Worm (Caenorhabditis elegans): ENCODE results near the gene C34C6.10.

Gene C34C6.10

DNA sequence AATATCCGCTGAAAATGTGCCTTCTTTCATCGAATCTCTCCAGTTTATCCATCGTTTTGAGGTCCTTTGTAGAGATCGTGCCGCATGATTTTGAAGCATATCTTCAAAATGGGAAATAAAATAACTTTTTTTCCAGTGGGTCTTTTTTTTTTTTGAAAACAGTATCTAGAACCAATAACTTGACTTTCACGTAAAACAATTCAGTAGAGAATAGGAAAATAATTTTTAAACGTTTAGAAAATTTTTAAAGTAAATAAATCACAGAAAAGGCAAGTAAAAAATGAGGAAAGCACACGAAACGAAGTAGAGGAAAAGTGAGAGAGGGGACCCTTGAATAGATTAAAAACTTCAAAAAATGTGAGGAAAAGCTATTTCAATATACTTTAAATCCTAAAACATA lies 3.1 kb upstream of the C34C6.10 start, which contains the start of gene chdh-1:
Gene chdh-1 (minus strand): TSS at position 101 of the 400 bp plus-strand sequence.
- TF ChIP-seq bed-3 (GFP tag; optimal IDR thresholded peaks at IDR 0.05) (no peak), ceh-83 (GFP tag; optimal IDR thresholded peaks at IDR 0.05) (no peak), ztf-11 (tag; optimal IDR thresholded peaks at IDR 0.05) (no peak)

DNA sequence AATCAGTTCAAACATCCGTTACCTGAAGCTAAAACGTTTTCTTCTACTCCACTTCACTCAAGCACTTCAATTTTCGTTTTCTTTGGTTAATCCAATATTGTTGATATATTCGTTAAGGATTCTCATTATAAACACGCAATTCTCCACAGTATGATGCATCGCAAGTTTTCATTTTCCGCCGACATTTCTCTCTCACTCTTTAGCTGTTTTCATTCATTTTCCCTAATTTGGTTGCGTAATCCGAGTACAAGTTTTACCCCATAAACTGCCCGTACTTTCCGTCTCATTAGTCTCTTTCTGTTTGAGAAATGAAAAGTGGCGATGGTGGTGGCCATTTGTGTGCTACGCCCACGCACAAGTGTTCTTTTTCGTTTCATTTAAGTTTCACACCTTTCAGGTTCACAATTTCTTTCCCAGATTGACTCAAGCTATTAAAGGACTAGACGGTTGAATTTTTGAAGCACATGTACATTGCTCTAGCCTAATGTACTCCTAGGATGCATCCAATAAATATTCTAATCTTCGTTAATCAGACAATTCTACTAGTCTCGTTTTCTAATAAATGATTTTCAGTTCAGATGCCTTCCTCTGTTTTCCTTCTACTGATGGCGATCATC lies 4.2 kb downstream of the C34C6.10 start, which contains the start of gene C34C6.3:
Gene C34C6.3 (plus strand): TSS at position 567 of the 617 bp plus-strand sequence.
- no peak for TF ChIP-seq unc-120 (tag; optimal IDR thresholded peaks at IDR 0.05; ENCODE audit: poor library complexity, severe bottlenecking)
- TF ChIP-seq zip-8 (tag; optimal IDR thresholded peaks at IDR 0.05): peak; percentile 72
- TF ChIP-seq ceh-83 (GFP tag; optimal IDR thresholded peaks at IDR 0.05): no peak
- no peak for TF ChIP-seq nhr-76 (tag; optimal IDR thresholded peaks at IDR 0.05)
- TF ChIP-seq mep-1 (tag; optimal IDR thresholded peaks at IDR 0.05): no peak
- TF ChIP-seq lin-13 (tag; optimal IDR thresholded peaks at IDR 0.05): no peak
- no peak for TF ChIP-seq tbx-8 (GFP tag; optimal IDR thresholded peaks at IDR 0.05)

DNA sequence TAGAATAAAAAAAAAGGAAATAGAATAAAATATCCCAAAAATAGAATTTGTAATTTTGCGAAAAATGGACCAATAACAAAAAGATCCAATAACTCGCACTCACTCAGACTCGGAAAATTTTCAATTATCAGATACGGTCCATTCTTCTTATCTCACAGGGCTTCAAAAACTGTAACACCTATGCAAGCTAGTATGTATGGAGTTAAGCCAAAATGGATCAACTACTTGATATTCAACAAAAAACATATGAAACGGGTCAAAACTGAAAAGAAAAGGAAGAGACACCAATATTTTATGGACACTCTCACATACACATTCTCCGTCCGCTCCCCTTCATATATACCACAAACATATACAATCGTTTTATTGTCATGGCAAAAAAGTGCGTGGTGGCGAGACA lies 10.1 kb downstream of the C34C6.10 start, which contains the start of gene C34C6.9:
Gene C34C6.9 (plus strand): TSS at position 301 of the 400 bp plus-strand sequence.
- no peak for TF ChIP-seq tbx-8 (GFP tag; optimal IDR thresholded peaks at IDR 0.05)
- no peak for TF ChIP-seq ceh-83 (GFP tag; optimal IDR thresholded peaks at IDR 0.05)
- no peak for TF ChIP-seq lin-13 (tag; optimal IDR thresholded peaks at IDR 0.05)
- no peak for TF ChIP-seq elt-1 (tag; optimal IDR thresholded peaks at IDR 0.05; ENCODE audit: borderline replicate concordance, insufficient read depth)
- TF ChIP-seq cnd-1 (tag; optimal IDR thresholded peaks at IDR 0.05): no peak
- TF ChIP-seq ceh-39 (tag; optimal IDR thresholded peaks at IDR 0.05): no peak
- no peak for TF ChIP-seq elt-3 (tag; optimal IDR thresholded peaks at IDR 0.05)
- no peak for TF ChIP-seq pha-4 (tag; optimal IDR thresholded peaks at IDR 0.05)
- TF ChIP-seq ham-2 (GFP tag; optimal IDR thresholded peaks at IDR 0.05): no peak
- no peak for TF ChIP-seq unc-39 (tag; optimal IDR thresholded peaks at IDR 0.05)
- no peak for TF ChIP-seq sptf-1 (tag; optimal IDR thresholded peaks at IDR 0.05)
- TF ChIP-seq bed-3 (GFP tag; optimal IDR thresholded peaks at IDR 0.05): no peak
- TF ChIP-seq hlh-1 (tag; optimal IDR thresholded peaks at IDR 0.05): no peak
- no peak for TF ChIP-seq nhr-237 (tag; optimal IDR thresholded peaks at IDR 0.05)
- no peak for TF ChIP-seq nhr-76 (tag; optimal IDR thresholded peaks at IDR 0.05)
- no peak for TF ChIP-seq drap-1 (GFP tag; optimal IDR thresholded peaks at IDR 0.05)
- no peak for TF ChIP-seq mls-2 (tag; optimal IDR thresholded peaks at IDR 0.05)

- TF ChIP-seq nhr-237 (tag; optimal IDR thresholded peaks at IDR 0.05): no peak
- TF ChIP-seq unc-62 (GFP tag; optimal IDR thresholded peaks at IDR 0.05): no peak
- no peak for TF ChIP-seq flh-1 (GFP tag; optimal IDR thresholded peaks at IDR 0.05)
- TF ChIP-seq cnd-1 (tag; optimal IDR thresholded peaks at IDR 0.05): no peak
- no peak for TF ChIP-seq sptf-1 (tag; optimal IDR thresholded peaks at IDR 0.05)
- TF ChIP-seq nhr-28 (tag; optimal IDR thresholded peaks at IDR 0.05): no peak
- no peak for TF ChIP-seq nhr-2 (tag; optimal IDR thresholded peaks at IDR 0.05)
- TF ChIP-seq mep-1 (tag; optimal IDR thresholded peaks at IDR 0.05): no peak
- TF ChIP-seq lsy-2 (tag; optimal IDR thresholded peaks at IDR 0.05): no peak
- no peak for TF ChIP-seq ztf-11 (tag; optimal IDR thresholded peaks at IDR 0.05)
- no peak for TF ChIP-seq tbx-8 (GFP tag; optimal IDR thresholded peaks at IDR 0.05)
- TF ChIP-seq ceh-39 (tag; optimal IDR thresholded peaks at IDR 0.05): no peak
- TF ChIP-seq mls-2 (tag; optimal IDR thresholded peaks at IDR 0.05): no peak
- TF ChIP-seq drap-1 (GFP tag; optimal IDR thresholded peaks at IDR 0.05): no peak
- TF ChIP-seq mab-5 (tag; optimal IDR thresholded peaks at IDR 0.05): no peak
Observed at ce11 chrII:8684824-8685223, 10.9 kb downstream of the C34C6.10 start, which contains the start of gene hgap-2. Gene hgap-2, minus strand, starts transcription at chrII:8684924.

DNA sequence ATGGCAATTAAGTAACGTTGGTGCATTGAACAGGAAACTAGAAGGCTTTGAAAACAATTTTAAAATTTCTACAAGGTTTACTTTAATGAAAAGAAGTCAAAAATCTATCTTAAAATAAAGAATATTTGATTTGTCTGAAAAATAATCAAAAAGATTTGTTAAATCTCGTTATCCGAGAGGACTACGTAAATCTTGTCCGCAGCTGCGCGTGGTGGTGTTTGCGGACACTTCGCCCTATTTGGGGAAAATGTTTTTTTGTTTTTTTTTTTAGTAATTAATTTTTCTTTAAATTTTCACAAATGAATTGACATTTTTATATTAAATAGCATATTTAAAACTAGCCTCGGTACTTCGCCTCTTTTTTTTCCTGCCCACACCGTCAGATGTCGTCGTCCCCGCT lies 11.8 kb downstream of the C34C6.10 start:
- TF ChIP-seq lin-32 (GFP tag; optimal IDR thresholded peaks at IDR 0.05) (no peak), mep-1 (tag; optimal IDR thresholded peaks at IDR 0.05) (peak; percentile 21), ces-1 (GFP tag; optimal IDR thresholded peaks at IDR 0.05) (peak; percentile 55), unc-120 (tag; optimal IDR thresholded peaks at IDR 0.05; ENCODE audit: poor library complexity, severe bottlenecking) (peak; percentile 93)

DNA sequence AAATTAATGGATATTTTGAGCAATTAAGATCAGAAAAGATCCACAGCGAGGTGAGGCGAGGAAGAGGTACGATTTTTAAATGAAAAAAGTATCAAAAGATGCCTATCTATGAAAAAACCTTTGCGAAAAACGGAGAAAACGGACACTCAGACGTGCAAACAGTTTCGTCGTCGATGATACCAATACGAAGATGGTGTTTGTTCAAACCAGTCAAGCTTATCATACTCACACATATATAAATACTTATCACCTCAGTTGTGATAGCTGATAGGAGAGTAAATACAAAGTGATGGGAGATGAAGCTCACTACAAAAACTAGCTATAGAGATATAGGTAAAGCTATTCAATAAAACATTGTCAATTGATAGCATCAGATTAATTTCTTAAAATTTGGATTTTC lies 15.9 kb downstream of the C34C6.10 start:
- no peak for TF ChIP-seq elt-1 (tag; optimal IDR thresholded peaks at IDR 0.05; ENCODE audit: borderline replicate concordance, insufficient read depth)
- TF ChIP-seq nhr-2 (tag; optimal IDR thresholded peaks at IDR 0.05): no peak
- TF ChIP-seq mls-2 (tag; optimal IDR thresholded peaks at IDR 0.05): no peak
- TF ChIP-seq nhr-28 (tag; optimal IDR thresholded peaks at IDR 0.05): no peak
- no peak for TF ChIP-seq M03D4.4 (tag; optimal IDR thresholded peaks at IDR 0.05)
